Worm (Caenorhabditis elegans) whole organism, L4 larva: ENCODE measurements around the gene gst-11.

Experiments used
- F37D6.2 ChIP-seq: sonication (generic microtip); optimal IDR thresholded peaks from 2 replicates; lab custom pipeline; 2016; ENCODE audit warnings: mild to moderate bottlenecking, missing genetic modification characterization, missing compliant biosample characterization
- T26A8.4 ChIP-seq: fragments of 200-800 bp; sonication (Bioruptor generic); IDR thresholded peaks from 2 replicates; pipeline ENCODE4 v1.3.6; 2022; ENCODE audit warnings: missing genetic modification characterization, missing compliant biosample characterization
- Y5F2A.4 ChIP-seq: fragments of 200-800 bp; sonication (Bioruptor generic); optimal IDR thresholded peaks from 2 replicates; lab custom pipeline; 2018; ENCODE audit warnings: mild to moderate bottlenecking, missing genetic modification characterization, missing compliant biosample characterization
- aha-1 ChIP-seq: fragments of 150-350 bp; peaks from one replicate; lab custom pipeline; 2014; ENCODE audit warnings: missing biosample characterization, missing genetic modification characterization
- aly-2 ChIP-seq: sonication (generic microtip); optimal IDR thresholded peaks from 2 replicates; lab custom pipeline; 2018; ENCODE audit warnings: missing biosample characterization, missing genetic modification characterization
- attf-4 ChIP-seq: sonication (generic microtip); optimal IDR thresholded peaks from 3 replicates; lab custom pipeline; 2017; ENCODE audit warnings: missing biosample characterization, missing genetic modification characterization
- ceh-62 ChIP-seq: sonication (generic microtip); optimal IDR thresholded peaks from 2 replicates; lab custom pipeline; 2017; ENCODE audit warnings: missing biosample characterization, missing genetic modification characterization
- daf-12 ChIP-seq: fragments of 150-350 bp; optimal IDR thresholded peaks from 2 replicates; lab custom pipeline; 2014; ENCODE audit warnings: missing biosample characterization, missing genetic modification reagents, missing genetic modification characterization
- daf-16 ChIP-seq, 3 experiments: sonication (generic microtip); optimal IDR thresholded peaks; 2 replicates each; lab custom pipeline; 2016 to 2017; ENCODE audit warnings: missing genetic modification characterization in 3 of 3, missing genetic modification reagents in 3 of 3, mild to moderate bottlenecking in 2 of 3, missing compliant biosample characterization in 2 of 3, missing biosample characterization in 1 of 3, moderate library complexity in 1 of 3
- dmd-8 ChIP-seq: fragments of 200-800 bp; sonication (Bioruptor generic); IDR thresholded peaks from 2 replicates; pipeline ENCODE4 v1.3.6; 2022; ENCODE audit warnings: missing genetic modification characterization, missing compliant biosample characterization
- dpl-1 ChIP-seq: fragments of 150-350 bp; optimal IDR thresholded peaks from 2 replicates; lab custom pipeline; 2014; ENCODE audit warnings: missing biosample characterization, missing genetic modification reagents, missing genetic modification characterization
- egl-27 ChIP-seq: sonication (generic microtip); optimal IDR thresholded peaks from 3 replicates; lab custom pipeline; 2017; ENCODE audit warnings: missing biosample characterization, missing genetic modification reagents, missing genetic modification characterization
- egl-43 ChIP-seq: fragments of 200-800 bp; sonication (Bioruptor generic); IDR thresholded peaks from 2 replicates; pipeline ENCODE4 v1.3.6; 2022; ENCODE audit warnings: missing genetic modification reagents, missing genetic modification characterization, missing compliant biosample characterization
- fkh-10 ChIP-seq: fragments of 150-350 bp; optimal IDR thresholded peaks from 2 replicates; lab custom pipeline; 2014; ENCODE audit warnings: missing biosample characterization, missing genetic modification reagents, missing genetic modification characterization
- hif-1 ChIP-seq, 2 experiments: sonication (generic microtip); optimal IDR thresholded peaks; 2 replicates each; lab custom pipeline; 2016 to 2017; ENCODE audit warnings: missing compliant biosample characterization in 2 of 2, missing genetic modification characterization in 2 of 2, missing genetic modification reagents in 2 of 2, missing genotype in 2 of 2, mild to moderate bottlenecking in 1 of 2
- lin-1 ChIP-seq: fragments of 200-800 bp; sonication (Bioruptor generic); IDR thresholded peaks from 2 replicates; pipeline ENCODE4 v1.3.6; 2022; ENCODE audit warnings: missing genetic modification reagents, missing genetic modification characterization, missing compliant biosample characterization
- lin-13 ChIP-seq: fragments of 150-350 bp; optimal IDR thresholded peaks from 2 replicates; lab custom pipeline; 2014; ENCODE audit warnings: missing biosample characterization, missing genetic modification reagents, missing genetic modification characterization
- madf-5 ChIP-seq, 2 experiments: fragments of 200-800 bp; sonication (Bioruptor generic); IDR thresholded peaks; 2 replicates each; pipeline ENCODE4 v1.3.6; 2022; ENCODE audit warnings: missing compliant biosample characterization in 2 of 2, missing genetic modification characterization in 2 of 2
- mep-1 ChIP-seq: fragments of 150-350 bp; sonication (generic microtip); optimal IDR thresholded peaks from 3 replicates; lab custom pipeline; 2014; ENCODE audit warnings: missing biosample characterization, missing genetic modification characterization
- nhr-28 ChIP-seq: fragments of 150-350 bp; optimal IDR thresholded peaks from 2 replicates; lab custom pipeline; 2014; ENCODE audit warnings: missing biosample characterization, missing genetic modification characterization
- nhr-76 ChIP-seq: fragments of 150-350 bp; optimal IDR thresholded peaks from 2 replicates; lab custom pipeline; 2014; ENCODE audit warnings: missing biosample characterization, missing genetic modification characterization
- pha-4 ChIP-seq, 2 experiments: fragments of 150-350 bp in 1 of 2; fragments of 200-800 bp in 1 of 2; sonication (Bioruptor generic) in 1 of 2; IDR thresholded peaks in 1 of 2; optimal IDR thresholded peaks in 1 of 2; 2 replicates each; pipeline versions ENCODE4 v1.3.6 to Lab custom; 2014 to 2022; ENCODE audit warnings: missing genetic modification characterization in 2 of 2, missing genetic modification reagents in 2 of 2, missing biosample characterization in 1 of 2, missing compliant biosample characterization in 1 of 2
- sdz-12 ChIP-seq: fragments of 200-800 bp; sonication (Bioruptor generic); optimal IDR thresholded peaks from 2 replicates; lab custom pipeline; 2018; ENCODE audit warnings: mild to moderate bottlenecking, missing genetic modification characterization, missing compliant biosample characterization
- set-16 ChIP-seq: fragments of 200-800 bp; sonication (Bioruptor generic); IDR thresholded peaks from 2 replicates; pipeline ENCODE4 v1.3.6; 2022; ENCODE audit warnings: missing genetic modification reagents, missing genetic modification characterization, missing compliant biosample characterization
- unc-130 ChIP-seq: sonication (generic microtip); optimal IDR thresholded peaks from 2 replicates; lab custom pipeline; 2016; ENCODE audit warnings: missing genetic modification reagents, missing genetic modification characterization, missing compliant biosample characterization
- unc-62 ChIP-seq, 3 experiments: fragments of 150-350 bp in 1 of 3; sonication (generic microtip); optimal IDR thresholded peaks in 2 of 3; peaks in 1 of 3; 1 replicate in 1 of 3; 2 replicates in 2 of 3; lab custom pipeline; 2014 to 2017; ENCODE audit warnings: missing biosample characterization in 3 of 3, missing genetic modification characterization in 3 of 3, missing genetic modification reagents in 3 of 3, missing genotype in 1 of 3

The gst-11 gene

DNA sequence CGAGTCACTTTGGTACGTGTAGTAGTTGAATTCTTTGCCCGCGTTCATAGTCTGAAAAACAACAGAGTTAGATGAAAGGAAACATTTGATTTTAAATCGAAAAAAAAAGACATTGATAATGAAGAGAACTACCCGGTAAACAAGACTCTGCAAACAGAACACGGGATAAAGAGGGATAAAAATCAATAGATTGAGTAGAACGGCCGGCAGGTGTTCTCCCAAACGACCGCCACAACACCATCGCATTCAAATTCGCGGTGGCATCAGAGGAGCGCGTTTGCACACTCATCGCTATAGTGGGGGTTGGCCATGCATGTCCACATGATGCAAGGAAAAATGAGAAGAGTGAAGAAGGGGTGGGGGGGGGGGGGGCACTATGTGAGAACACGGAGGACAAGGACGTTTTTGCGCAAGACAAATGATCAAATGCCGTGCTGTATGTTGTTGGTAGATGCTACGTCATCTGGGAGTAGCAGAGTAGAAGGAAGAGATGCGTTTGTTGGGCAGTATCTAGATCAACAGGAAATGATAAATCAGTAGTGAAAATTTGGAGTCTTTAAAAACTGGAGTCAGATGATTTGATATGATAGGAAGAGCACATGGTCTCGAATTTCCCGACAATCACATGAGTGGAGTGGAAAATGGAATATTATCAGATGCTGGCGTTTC, 45.1 kb upstream of the gst-11 start, which contains the start of gene tag-52 (continued):
- TF ChIP-seq unc-62 (GFP tag; optimal IDR thresholded peaks at IDR 0.05 in 1 of 2; lab: Kevin White, UChicago), result peak in 1 of 2 experiments; percentile 82
- TF ChIP-seq unc-62 (tag; optimal IDR thresholded peaks at IDR 0.05; lab: Kevin White, UChicago), result no peak
- TF ChIP-seq ceh-62, result no peak
- TF ChIP-seq lin-1 (GFP tag; lab: Robert Waterston, UW), result no peak
- peak; percentile 27; the same call in 1 of the 2 replicates for TF ChIP-seq set-16 (GFP tag; lab: Robert Waterston, UW)
- peak; percentile 84 for TF ChIP-seq nhr-28 (tag; lab: Kevin White, UChicago)
- TF ChIP-seq hif-1 (tag; optimal IDR thresholded peaks at IDR 0.05; lab: Kevin White, UChicago), result peak in 1 of 2 experiments; percentile 32

DNA sequence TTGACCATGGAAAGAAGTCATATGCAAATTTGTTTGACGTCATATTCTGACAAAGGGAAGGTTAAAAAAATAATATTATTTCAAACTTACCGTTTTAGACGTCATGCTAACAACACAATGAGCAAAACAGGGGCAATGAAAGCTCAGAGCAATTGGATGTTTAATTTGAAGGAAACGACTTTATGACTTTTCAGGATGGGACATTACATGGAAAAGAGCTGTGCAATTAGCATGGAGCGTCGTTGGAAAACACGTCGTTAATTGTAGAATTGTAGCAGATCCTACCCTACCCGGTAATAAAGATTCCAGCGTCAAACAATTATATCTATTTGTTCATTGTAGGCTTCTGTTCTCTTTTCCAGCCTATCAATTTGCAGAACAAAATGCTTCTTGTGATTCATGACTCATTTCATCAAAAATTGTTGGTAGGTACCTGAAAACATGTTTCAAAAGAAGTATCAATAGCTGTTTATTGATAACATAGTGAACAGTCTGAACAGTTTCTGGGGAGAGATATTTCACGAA, 40.1 kb upstream of the gst-11 start, which contains the start of gene ceh-63:
ceh-63 (minus strand) TSS at position 475 of the 525 bp plus-strand sequence.
- TF ChIP-seq aha-1 (tag; lab: Kevin White, UChicago) (peak; percentile 65), daf-12 (tag; lab: Kevin White, UChicago) (no peak)

DNA sequence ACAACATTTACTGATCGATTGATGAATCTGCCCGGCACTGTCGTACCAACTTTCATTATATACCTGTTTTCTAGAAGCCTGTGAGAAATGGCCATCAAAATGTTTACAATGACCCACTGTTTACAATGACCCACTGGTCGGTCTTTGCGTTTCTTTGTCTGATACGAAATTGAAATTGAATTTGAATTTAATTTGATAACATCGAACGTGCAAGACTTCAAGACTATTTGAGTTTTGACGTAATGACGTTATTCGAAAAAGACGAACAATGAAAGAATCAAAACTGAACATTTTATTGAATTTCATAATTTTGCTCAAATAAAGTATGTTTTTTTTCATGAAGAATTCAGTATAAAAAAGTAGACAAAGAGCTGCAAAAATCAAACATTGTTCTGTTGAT, 38.4 kb upstream of the gst-11 start, which contains the start of gene C02F12.5:
C02F12.5 (minus strand) TSS at position 101 of the 400 bp plus-strand sequence.
- no peak for TF ChIP-seq attf-4
- TF ChIP-seq madf-5 (GFP tag; IDR thresholded peaks at IDR 0.05; lab: Robert Waterston, UW), result no peak
- peak in 1 of 2 experiments; percentile 30 for TF ChIP-seq hif-1 (tag; optimal IDR thresholded peaks at IDR 0.05; lab: Kevin White, UChicago)
- no peak for TF ChIP-seq lin-13 (GFP tag; lab: Kevin White, UChicago)

DNA sequence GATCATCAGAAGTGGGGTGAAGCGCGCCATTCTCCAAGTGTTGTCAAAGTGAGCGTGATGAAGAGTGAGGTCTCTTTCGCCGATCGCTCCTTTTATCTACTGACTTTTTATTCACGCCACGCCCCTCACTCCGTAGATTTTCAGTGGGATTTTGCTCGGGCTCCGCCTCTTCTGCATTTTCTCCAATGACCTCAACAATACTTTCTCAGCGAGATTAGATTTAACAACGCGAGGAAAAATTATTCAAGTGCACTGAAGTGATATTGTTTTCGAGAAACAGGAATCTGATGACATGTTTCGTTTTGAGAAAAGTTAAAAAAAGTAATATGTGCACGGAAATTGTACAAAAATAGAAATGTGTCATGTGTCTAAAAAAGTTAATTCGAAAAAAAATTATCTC, 35.3 kb upstream of the gst-11 start, which contains the start of gene snet-1:
snet-1 (minus strand) TSS at position 101 of the 400 bp plus-strand sequence.
- TF ChIP-seq mep-1 (tag; lab: Kevin White, UChicago), result no peak

DNA sequence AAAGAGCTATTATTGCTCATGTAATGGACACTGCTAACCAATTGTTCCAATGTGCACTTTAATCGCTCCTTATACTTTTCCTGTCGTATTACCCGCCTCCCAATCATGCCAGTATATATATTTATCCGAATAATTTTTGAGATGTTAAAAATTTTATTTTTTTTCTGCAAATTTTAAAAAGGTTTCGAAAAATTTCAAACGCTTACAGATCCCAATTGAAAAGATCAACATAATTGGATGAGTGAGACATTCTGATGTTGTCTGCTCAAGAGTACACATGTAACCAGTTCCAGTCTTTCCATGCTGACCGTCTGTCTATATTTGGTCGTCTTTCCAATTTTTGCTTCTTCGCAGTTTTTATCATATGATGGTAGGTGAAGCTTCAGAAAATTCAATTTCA, 25.6 kb upstream of the gst-11 start, which contains the start of gene R11G1.1:
R11G1.1 (plus strand) TSS at position 301 of the 400 bp plus-strand sequence.
- TF ChIP-seq F37D6.2 (tag; lab: Kevin White, UChicago) (no peak), aly-2 (no peak), egl-27 (tag; lab: Kevin White, UChicago) (no peak), ceh-62 (no peak)

DNA sequence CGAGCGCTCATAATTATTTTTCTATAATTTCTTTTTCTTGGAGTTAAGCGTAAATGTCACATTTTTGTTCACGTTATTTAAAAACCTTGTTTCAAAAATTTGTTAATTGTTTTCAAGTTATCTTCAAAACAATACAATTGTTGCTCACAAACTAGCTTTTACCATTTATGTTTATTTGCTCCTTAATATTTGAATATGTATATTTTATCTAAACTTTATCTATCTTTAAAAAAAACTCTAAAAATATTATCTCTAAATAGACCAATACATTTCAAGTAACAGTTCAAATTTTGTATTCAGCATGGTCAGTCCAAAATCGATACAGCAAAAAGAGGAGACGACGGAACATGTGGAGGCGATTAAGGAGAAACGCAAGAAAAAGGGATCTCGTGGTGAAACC, 22.4 kb upstream of the gst-11 start, which contains the start of gene R11G1.7:
R11G1.7 (plus strand) TSS at position 301 of the 400 bp plus-strand sequence.
- TF ChIP-seq dmd-8 (GFP tag; lab: Robert Waterston, UW) (no peak), Y5F2A.4 (GFP tag; lab: Kevin White, UChicago) (no peak), egl-43 (GFP tag; lab: Robert Waterston, UW) (no peak), sdz-12 (GFP tag; lab: Kevin White, UChicago) (no peak), unc-62 (GFP tag; optimal IDR thresholded peaks at IDR 0.05 in 1 of 2; lab: Kevin White, UChicago) (no peak), unc-62 (tag; optimal IDR thresholded peaks at IDR 0.05; lab: Kevin White, UChicago) (no peak), daf-16 (GFP tag; optimal IDR thresholded peaks at IDR 0.05; lab: Kevin White, UChicago) (no peak), daf-16 (tag; optimal IDR thresholded peaks at IDR 0.05; lab: Kevin White, UChicago) (no peak), fkh-10 (GFP tag; lab: Kevin White, UChicago) (no peak), unc-130 (GFP tag; lab: Kevin White, UChicago) (no peak), T26A8.4 (GFP tag; lab: Robert Waterston, UW) (no peak), nhr-76 (tag; lab: Kevin White, UChicago) (no peak), pha-4 (GFP tag; IDR thresholded peaks at IDR 0.05; lab: Robert Waterston, UW) (no peak), pha-4 (tag; optimal IDR thresholded peaks at IDR 0.05; lab: Kevin White, UChicago) (no peak), dpl-1 (GFP tag; lab: Kevin White, UChicago) (no peak)
